Fruit fly (Drosophila melanogaster): ENCODE measurements around the gene PolA2.
A peak's percentile ranks its signal among the peaks of the same experiment; 100 is the strongest.

PolA2 gene

dm6 chr3R:27208724-27209343 is 30.1 kb upstream of the PolA2 start (continued):
- TF ChIP-seq Mad (GFP tag; optimal IDR thresholded peaks at IDR 0.05): no peak
- TF ChIP-seq CG8765 (GFP tag; IDR thresholded peaks at IDR 0.05): no peak
- no peak for TF ChIP-seq CG9437 (GFP tag; optimal IDR thresholded peaks at IDR 0.05)
- peak in 1 of 3 experiments; percentile 19 for TF ChIP-seq lola (GFP tag; optimal IDR thresholded peaks at IDR 0.05)
- TF ChIP-seq cas (GFP tag; IDR thresholded peaks at IDR 0.05): no peak
- peak; percentile 27 for TF ChIP-seq BtbVII (GFP tag; optimal IDR thresholded peaks at IDR 0.05)
- TF ChIP-seq CG3995 (GFP tag; optimal IDR thresholded peaks at IDR 0.05): no peak
- no peak for TF ChIP-seq peb (GFP tag; IDR thresholded peaks at IDR 0.05)
- TF ChIP-seq Sry-δ (GFP tag; optimal IDR thresholded peaks at IDR 0.05): peak; percentile 19
- TF ChIP-seq CG32532 (GFP tag; IDR thresholded peaks at IDR 0.05): peak; percentile 38; the same call in 1 of the 2 replicates
- TF ChIP-seq mld (GFP tag; IDR thresholded peaks at IDR 0.05; ENCODE audit: partially characterized antibody): no peak
- TF ChIP-seq gce (GFP tag; IDR thresholded peaks at IDR 0.05): peak; percentile 70; the same call in 1 of the 3 replicates
- no peak for TF ChIP-seq bigmax (GFP tag; optimal IDR thresholded peaks at IDR 0.05)
- TF ChIP-seq CG11093 (GFP tag; IDR thresholded peaks at IDR 0.05): no peak
- TF ChIP-seq CG32767 (GFP tag; IDR thresholded peaks at IDR 0.05): no peak
- 0 out of 2 replicates have a peak, but pooled peaks have one; percentile 10 for TF ChIP-seq E2f2 (GFP tag; IDR thresholded peaks at IDR 0.05)
- TF ChIP-seq kay (GFP tag; optimal IDR thresholded peaks at IDR 0.05): no peak
- TF ChIP-seq D (optimal IDR thresholded peaks at IDR 0.05): no peak
- peak; percentile 70 for TF ChIP-seq D (GFP tag; optimal IDR thresholded peaks at IDR 0.05)
- no peak for TF ChIP-seq CG4730 (GFP tag; IDR thresholded peaks at IDR 0.05)
- peak; percentile 35 for TF ChIP-seq trh (GFP tag; optimal IDR thresholded peaks at IDR 0.05)
- TF ChIP-seq CG43689 (GFP tag; IDR thresholded peaks at IDR 0.05): peak; percentile 52; the same call in 1 of the 2 replicates
- no peak for TF ChIP-seq CG14965 (GFP tag; optimal IDR thresholded peaks at IDR 0.05; ENCODE audit: borderline replicate concordance)
- TF ChIP-seq Meics (GFP tag; optimal IDR thresholded peaks at IDR 0.05): peak; percentile 35
- peak; percentile 40 for TF ChIP-seq nerfin-1 (tag; optimal IDR thresholded peaks at IDR 0.05)
- TF ChIP-seq chn (GFP tag; optimal IDR thresholded peaks at IDR 0.05): no peak
- peak; percentile 62 for TF ChIP-seq CG15601 (tag; optimal IDR thresholded peaks at IDR 0.05)
- peak; percentile 57 for TF ChIP-seq CG6813 (GFP tag; optimal IDR thresholded peaks at IDR 0.05)
- peak; percentile 46 for TF ChIP-seq MTF-1 (GFP tag; optimal IDR thresholded peaks at IDR 0.05; ENCODE audit: borderline replicate concordance)
- no peak for TF ChIP-seq CG32772 (GFP tag; IDR thresholded peaks at IDR 0.05)
- no peak for TF ChIP-seq prd (optimal IDR thresholded peaks at IDR 0.05)
- peak; percentile 59 for TF ChIP-seq prd (GFP tag; IDR thresholded peaks at IDR 0.05)
- no peak for TF ChIP-seq stwl (tag; optimal IDR thresholded peaks at IDR 0.05)
- TF ChIP-seq z (GFP tag; IDR thresholded peaks at IDR 0.05): no peak
- no peak for TF ChIP-seq CG4282 (GFP tag; optimal IDR thresholded peaks at IDR 0.05)
- TF ChIP-seq inv (GFP tag; IDR thresholded peaks at IDR 0.05; ENCODE audit: partially characterized antibody): no peak
- no peak for TF ChIP-seq Sin3A (optimal IDR thresholded peaks at IDR 0.05)
- peak; percentile 57 for TF ChIP-seq gem (tag; optimal IDR thresholded peaks at IDR 0.05)
- no peak for TF ChIP-seq jumu (GFP tag; optimal IDR thresholded peaks at IDR 0.05)
- TF ChIP-seq CG12769 (tag; optimal IDR thresholded peaks at IDR 0.05): no peak
- TF ChIP-seq dpn (GFP tag; optimal IDR thresholded peaks at IDR 0.05): peak in 1 of 2 experiments; percentile 9
- no peak for TF ChIP-seq CG17186 (GFP tag; optimal IDR thresholded peaks at IDR 0.05)
- TF ChIP-seq CG9932 (GFP tag; IDR thresholded peaks at IDR 0.05): peak; percentile 42; the same call in 1 of the 2 replicates
- no peak for TF ChIP-seq CG9817 (tag; optimal IDR thresholded peaks at IDR 0.05)
- TF ChIP-seq CG2120 (GFP tag; optimal IDR thresholded peaks at IDR 0.05): no peak
- peak; percentile 54 for TF ChIP-seq Vsx1 (GFP tag; optimal IDR thresholded peaks at IDR 0.05)
- TF ChIP-seq pb (GFP tag; optimal IDR thresholded peaks at IDR 0.05): no peak
- peak; percentile 60 for TF ChIP-seq CG1233 (GFP tag; optimal IDR thresholded peaks at IDR 0.05)
- peak in 1 of 2 experiments; percentile 24 for TF ChIP-seq Hr51 (GFP tag; optimal IDR thresholded peaks at IDR 0.05)
- TF ChIP-seq CG2712 (tag; optimal IDR thresholded peaks at IDR 0.05): peak; percentile 20

Data from whole organism, embryonic.